Fruit fly (Drosophila melanogaster) whole organism, embryonic: ENCODE results near the gene CG14341.

Experiments
- ATbp ChIP-seq: fragments of 200-800 bp; sonication (Bioruptor generic); optimal IDR thresholded peaks from 2 replicates; lab custom pipeline; 2017; ENCODE audit warnings: missing biosample characterization, mild to moderate bottlenecking, missing genetic modification characterization, missing genetic modification reagents
- Aef1 ChIP-seq: fragments of 200-800 bp; sonication (Bioruptor generic); IDR thresholded peaks from 3 replicates; pipeline ENCODE4 v1.3.6; 2022; ENCODE audit warnings: missing biosample characterization, missing genetic modification characterization
- Antp ChIP-seq: fragments of 200-800 bp; sonication (Bioruptor generic); optimal IDR thresholded peaks from 3 replicates; lab custom pipeline; 2016; ENCODE audit warnings: missing biosample characterization, missing genetic modification characterization
- B-H2 ChIP-seq: fragments of 200-800 bp; sonication (Bioruptor generic); optimal IDR thresholded peaks from 2 replicates; lab custom pipeline; 2018; ENCODE audit warnings: missing biosample characterization, mild to moderate bottlenecking, missing genetic modification characterization
- Blimp-1 ChIP-seq: fragments of 200-800 bp; sonication (Bioruptor generic); optimal IDR thresholded peaks from 3 replicates; lab custom pipeline; 2018; ENCODE audit warnings: missing biosample characterization, missing genetic modification characterization, mild to moderate bottlenecking, moderate library complexity, missing genetic modification reagents
- CG10274 ChIP-seq: fragments of 200-800 bp; sonication (Bioruptor generic); optimal IDR thresholded peaks from 3 replicates; lab custom pipeline; 2017; ENCODE audit warnings: missing biosample characterization, mild to moderate bottlenecking, missing genetic modification characterization
- CG11085 ChIP-seq: fragments of 200-800 bp; sonication (Bioruptor generic); IDR thresholded peaks from 2 replicates; pipeline ENCODE4 v1.3.6; 2022; ENCODE audit warnings: missing biosample characterization, missing genetic modification characterization
- CG11504 ChIP-seq: fragments of 200-800 bp; sonication (Bioruptor generic); optimal IDR thresholded peaks from 3 replicates; lab custom pipeline; 2019; ENCODE audit warnings: missing biosample characterization, mild to moderate bottlenecking, missing genetic modification characterization, moderate library complexity
- CG14710 ChIP-seq: fragments of 200-800 bp; sonication (Bioruptor generic); optimal IDR thresholded peaks from 3 replicates; lab custom pipeline; 2019; ENCODE audit warnings: missing biosample characterization, mild to moderate bottlenecking, missing genetic modification characterization, moderate library complexity
- CG15601 ChIP-seq: fragments of 200-800 bp; sonication (Bioruptor generic); optimal IDR thresholded peaks from 3 replicates; lab custom pipeline; 2019; ENCODE audit warnings: missing biosample characterization, mild to moderate bottlenecking, missing genetic modification characterization, moderate library complexity
- CG16779 ChIP-seq: fragments of 200-800 bp; sonication (Bioruptor generic); IDR thresholded peaks from 2 replicates; pipeline ENCODE4 v1.3.6; 2022; ENCODE audit warnings: missing biosample characterization, missing genetic modification characterization
- CG17361 ChIP-seq: fragments of 200-800 bp; sonication (Bioruptor generic); IDR thresholded peaks from 3 replicates; pipeline ENCODE4 v1.3.6; 2022; ENCODE audit warnings: missing biosample characterization, missing genetic modification characterization
- CG17612 ChIP-seq: fragments of 200-800 bp; sonication (Bioruptor generic); IDR thresholded peaks from 2 replicates; pipeline ENCODE4 v1.3.6; 2022; ENCODE audit warnings: missing biosample characterization, missing genetic modification characterization
- CG17912 ChIP-seq: fragments of 200-800 bp; sonication (Bioruptor generic); optimal IDR thresholded peaks from 2 replicates; lab custom pipeline; 2018; ENCODE audit warnings: missing biosample characterization, mild to moderate bottlenecking, missing genetic modification characterization
- CG2202 ChIP-seq: fragments of 200-800 bp; sonication (Bioruptor generic); optimal IDR thresholded peaks from 2 replicates; lab custom pipeline; 2018; ENCODE audit warnings: missing biosample characterization, mild to moderate bottlenecking, missing genetic modification characterization
- CG3726 ChIP-seq: fragments of 200-800 bp; sonication (Bioruptor generic); IDR thresholded peaks from 3 replicates; pipeline ENCODE4, ENCODE4 v1.3.6; 2022; ENCODE audit warnings: missing biosample characterization, missing genetic modification characterization
- CG43689 ChIP-seq: fragments of 200-800 bp; sonication (Bioruptor generic); IDR thresholded peaks from 2 replicates; pipeline ENCODE4 v1.3.6; 2022; ENCODE audit warnings: missing biosample characterization, missing genetic modification characterization
- CG6254 ChIP-seq: fragments of 200-800 bp; sonication (Bioruptor generic); optimal IDR thresholded peaks from 3 replicates; lab custom pipeline; 2017; ENCODE audit warnings: mild to moderate bottlenecking, missing biosample characterization, missing genetic modification reagents, missing genetic modification characterization
- CG7987 ChIP-seq: fragments of 200-800 bp; sonication (Bioruptor generic); optimal IDR thresholded peaks from 2 replicates; lab custom pipeline; 2018; ENCODE audit warnings: missing biosample characterization, mild to moderate bottlenecking, missing genetic modification characterization, moderate library complexity
- CG8290 ChIP-seq, 3 experiments: fragments of 200-800 bp; sonication (Bioruptor generic); optimal IDR thresholded peaks; 2 replicates each; lab custom pipeline; 2016 to 2019; ENCODE audit warnings: missing biosample characterization in 3 of 3, missing genetic modification characterization in 3 of 3, mild to moderate bottlenecking in 2 of 3, moderate library complexity in 1 of 3
- Dfd ChIP-seq, 2 experiments: fragments of >200 bp; optimal IDR thresholded peaks; 2 replicates each; lab custom pipeline; 2017; ENCODE audit warnings: missing biosample characterization in 2 of 2, missing genetic modification characterization in 2 of 2
- E2f1 ChIP-seq: fragments of 200-800 bp; sonication (Bioruptor generic); IDR thresholded peaks from 2 replicates; pipeline ENCODE4 v1.3.6; 2022; ENCODE audit warnings: missing biosample characterization, missing genetic modification characterization
- Fer1 ChIP-seq: fragments of 200-800 bp; sonication (Bioruptor generic); optimal IDR thresholded peaks from 2 replicates; lab custom pipeline; 2017; ENCODE audit warnings: missing biosample characterization, mild to moderate bottlenecking, missing genetic modification characterization
- H2.0 ChIP-seq: fragments of 200-800 bp; sonication (Bioruptor generic); IDR thresholded peaks from 2 replicates; pipeline ENCODE4 v1.3.6; 2022; ENCODE audit warnings: missing biosample characterization, missing genetic modification characterization
- HmgZ ChIP-seq: fragments of 200-800 bp; sonication (Bioruptor generic); optimal IDR thresholded peaks from 2 replicates; lab custom pipeline; 2018; ENCODE audit warnings: missing biosample characterization, mild to moderate bottlenecking, missing genetic modification characterization
- Med ChIP-seq: fragments of 200-800 bp; sonication (Bioruptor generic); peaks from one replicate; lab custom pipeline; 2016; ENCODE audit warnings: missing biosample characterization, missing genetic modification characterization, mild to moderate bottlenecking, inconsistent platforms, moderate library complexity
- NK7.1 ChIP-seq: fragments of 200-800 bp; sonication (Bioruptor generic); optimal IDR thresholded peaks from 3 replicates; lab custom pipeline; 2016; ENCODE audit warnings: missing biosample characterization, missing genetic modification characterization
- Rx ChIP-seq: fragments of 200-800 bp; sonication (Bioruptor generic); IDR thresholded peaks from 2 replicates; pipeline ENCODE4 v1.3.6; 2022; ENCODE audit warnings: missing biosample characterization, missing genetic modification characterization
- Sox100B ChIP-seq: fragments of 200-800 bp; sonication (Bioruptor generic); optimal IDR thresholded peaks from 3 replicates; lab custom pipeline; 2018; ENCODE audit warnings: missing biosample characterization, mild to moderate bottlenecking, missing genetic modification characterization
- Sox102F ChIP-seq: fragments of 200-800 bp; sonication (Bioruptor generic); optimal IDR thresholded peaks from 2 replicates; lab custom pipeline; 2018; ENCODE audit warnings: missing biosample characterization, mild to moderate bottlenecking, missing genetic modification characterization, moderate library complexity
- Vsx1 ChIP-seq: fragments of 200-800 bp; sonication (Bioruptor generic); optimal IDR thresholded peaks from 2 replicates; lab custom pipeline; 2017; ENCODE audit warnings: missing biosample characterization, mild to moderate bottlenecking, missing genetic modification characterization, missing genetic modification reagents
- abd-A ChIP-seq: fragments of 200-800 bp; sonication (Bioruptor generic); optimal IDR thresholded peaks from 3 replicates; lab custom pipeline; 2019; ENCODE audit warnings: missing biosample characterization, mild to moderate bottlenecking, missing genetic modification characterization, moderate library complexity
- az2 ChIP-seq: fragments of 200-800 bp; sonication (Bioruptor generic); optimal IDR thresholded peaks from 3 replicates; lab custom pipeline; 2016; ENCODE audit warnings: missing biosample characterization, missing genetic modification characterization
- bab2 ChIP-seq: fragments of 200-800 bp; sonication (Bioruptor generic); optimal IDR thresholded peaks from 2 replicates; lab custom pipeline; 2016; ENCODE audit warnings: missing biosample characterization, missing genetic modification characterization
- bigmax ChIP-seq: fragments of 200-800 bp; sonication (Bioruptor generic); optimal IDR thresholded peaks from 2 replicates; lab custom pipeline; 2018; ENCODE audit warnings: missing biosample characterization, mild to moderate bottlenecking, missing genetic modification characterization
- bsh ChIP-seq, 2 experiments: fragments of 200-800 bp; sonication (Bioruptor generic); optimal IDR thresholded peaks; 2 replicates each; lab custom pipeline; 2017 to 2018; ENCODE audit warnings: mild to moderate bottlenecking in 2 of 2, missing biosample characterization in 2 of 2, missing genetic modification characterization in 2 of 2, moderate library complexity in 1 of 2
- btn ChIP-seq: fragments of 200-800 bp; sonication (Bioruptor generic); optimal IDR thresholded peaks from 2 replicates; lab custom pipeline; 2016; ENCODE audit warnings: missing biosample characterization, missing genetic modification characterization
- corto ChIP-seq: fragments of 200-800 bp; sonication (Bioruptor generic); optimal IDR thresholded peaks from 2 replicates; lab custom pipeline; 2016; ENCODE audit warnings: missing biosample characterization, mild to moderate bottlenecking, missing genetic modification characterization, moderate library complexity
- crp ChIP-seq, 2 experiments: fragments of 200-800 bp; sonication (Bioruptor generic); optimal IDR thresholded peaks; 2 replicates in 1 of 2; 3 replicates in 1 of 2; lab custom pipeline; 2017; ENCODE audit warnings: missing biosample characterization in 2 of 2, missing genetic modification characterization in 2 of 2, mild to moderate bottlenecking in 1 of 2, moderate library complexity in 1 of 2
- insv ChIP-seq, 2 experiments: fragments of 200-800 bp; sonication (Bioruptor generic); optimal IDR thresholded peaks; 3 replicates each; lab custom pipeline; 2016 to 2018; ENCODE audit warnings: missing biosample characterization in 2 of 2, missing genetic modification characterization in 2 of 2
- nau ChIP-seq: fragments of 200-800 bp; sonication (Bioruptor generic); optimal IDR thresholded peaks from 3 replicates; lab custom pipeline; 2017; ENCODE audit warnings: missing biosample characterization, mild to moderate bottlenecking, missing genetic modification characterization, missing genetic modification reagents
- sens ChIP-seq: fragments of 200-800 bp; sonication (Bioruptor generic); peaks from one replicate; lab custom pipeline; 2016; ENCODE audit warnings: missing biosample characterization, missing genetic modification characterization
- sima ChIP-seq: fragments of 200-800 bp; sonication (Bioruptor generic); optimal IDR thresholded peaks from 2 replicates; lab custom pipeline; 2016; ENCODE audit warnings: missing biosample characterization, missing genetic modification characterization
- slou ChIP-seq: fragments of 200-800 bp; sonication (Bioruptor generic); optimal IDR thresholded peaks from 3 replicates; lab custom pipeline; 2016; ENCODE audit warnings: missing biosample characterization, missing genetic modification characterization
- tll ChIP-seq, 2 experiments: fragments of 200-800 bp in 1 of 2; fragments of >200 bp in 1 of 2; sonication (Bioruptor generic) in 1 of 2; optimal IDR thresholded peaks; 2 replicates each; lab custom pipeline; 2017 to 2019; ENCODE audit warnings: missing biosample characterization in 2 of 2, missing genetic modification characterization in 2 of 2, mild to moderate bottlenecking in 1 of 2, moderate library complexity in 1 of 2
- unpg ChIP-seq: fragments of 200-800 bp; sonication (Bioruptor generic); optimal IDR thresholded peaks from 3 replicates; lab custom pipeline; 2018; ENCODE audit warnings: missing biosample characterization, mild to moderate bottlenecking, missing genetic modification characterization, moderate library complexity
- vfl ChIP-seq: fragments of 200-800 bp; sonication (Bioruptor generic); optimal IDR thresholded peaks from 2 replicates; lab custom pipeline; 2016; ENCODE audit warnings: missing biosample characterization, missing genetic modification characterization
- zfh1 ChIP-seq: fragments of 200-800 bp; sonication (Bioruptor generic); IDR thresholded peaks from 3 replicates; pipeline ENCODE4 v1.3.6; 2022; ENCODE audit warnings: missing biosample characterization, missing genetic modification characterization

CG14341 gene

dm6 chr2L:1121942-1122710, 44.2 kb upstream of the CG14341 start (continued):
- TF ChIP-seq CG11085 (GFP tag; lab: Robert Waterston, UW) = no peak
- TF ChIP-seq CG17361 = 0 out of 3 replicates have a peak, but pooled peaks have one; percentile 32
- no peak for TF ChIP-seq insv (GFP tag; optimal IDR thresholded peaks at IDR 0.05; lab: Kevin White, UChicago)
- TF ChIP-seq CG15601 (tag; lab: Kevin White, UChicago) = peak; percentile 21
- TF ChIP-seq Sox102F (GFP tag; lab: Kevin White, UChicago) = peak; percentile 22
- TF ChIP-seq CG8290 (GFP tag; optimal IDR thresholded peaks at IDR 0.05; lab: Kevin White, UChicago) = no peak
- peak in 1 of 2 experiments; percentile 2 for TF ChIP-seq CG8290 (tag; optimal IDR thresholded peaks at IDR 0.05; lab: Kevin White, UChicago)
- peak; percentile 11 for TF ChIP-seq CG14710 (tag; lab: Kevin White, UChicago)
- TF ChIP-seq CG7987 (GFP tag; lab: Kevin White, UChicago) = peak; percentile 38
- peak in 1 of 2 experiments; percentile 22 for TF ChIP-seq bsh (GFP tag; optimal IDR thresholded peaks at IDR 0.05; lab: Kevin White, UChicago)
- TF ChIP-seq Blimp-1 = peak; percentile 16
- 0 out of 2 replicates have a peak, but pooled peaks have one; percentile 4 for TF ChIP-seq CG17612 (GFP tag; lab: Robert Waterston, UW)
- TF ChIP-seq ATbp (GFP tag; lab: Kevin White, UChicago) = peak; percentile 42
- peak; percentile 63 for TF ChIP-seq Med (GFP tag; lab: Kevin White, UChicago)
- TF ChIP-seq NK7.1 = no peak
- TF ChIP-seq Rx (GFP tag; lab: Robert Waterston, UW) = no peak
- peak; percentile 5 for TF ChIP-seq unpg (GFP tag; lab: Kevin White, UChicago)
- TF ChIP-seq btn (GFP tag; lab: Kevin White, UChicago) = no peak
- TF ChIP-seq H2.0 (GFP tag; lab: Robert Waterston, UW) = no peak
- TF ChIP-seq CG6254 (GFP tag; lab: Kevin White, UChicago) = no peak
- TF ChIP-seq abd-A = peak; percentile 46
- TF ChIP-seq vfl (GFP tag; lab: Kevin White, UChicago) = no peak
- TF ChIP-seq sima (GFP tag; lab: Kevin White, UChicago) = no peak
- no peak for TF ChIP-seq CG2202
- no peak for TF ChIP-seq CG3726 (GFP tag; lab: Robert Waterston, UW)
- peak; percentile 81 for TF ChIP-seq CG10274 (GFP tag; lab: Kevin White, UChicago)
- TF ChIP-seq Dfd (GFP tag; optimal IDR thresholded peaks at IDR 0.05; lab: Kevin White, UChicago) = no peak
- no peak for TF ChIP-seq slou (GFP tag; lab: Kevin White, UChicago)
- TF ChIP-seq B-H2 (GFP tag; lab: Kevin White, UChicago) = no peak
- no peak for TF ChIP-seq Vsx1
- TF ChIP-seq Antp (GFP tag; lab: Kevin White, UChicago) = no peak
- TF ChIP-seq corto (GFP tag; lab: Kevin White, UChicago) = no peak
- no peak for TF ChIP-seq crp (GFP tag; optimal IDR thresholded peaks at IDR 0.05; lab: Kevin White, UChicago)
- peak; percentile 37 for TF ChIP-seq CG11504 (tag; lab: Kevin White, UChicago)
- peak; percentile 30 for TF ChIP-seq Sox100B (GFP tag; lab: Kevin White, UChicago)
- peak; percentile 8 for TF ChIP-seq nau (GFP tag; lab: Kevin White, UChicago)
- peak; percentile 13 for TF ChIP-seq HmgZ
- TF ChIP-seq CG17912 (GFP tag; lab: Kevin White, UChicago) = no peak
- TF ChIP-seq Aef1 (GFP tag; lab: Robert Waterston, UW) = no peak
- no peak for TF ChIP-seq E2f1 (GFP tag; lab: Robert Waterston, UW)
- TF ChIP-seq az2 (GFP tag; lab: Kevin White, UChicago) = no peak
- peak; percentile 68 for TF ChIP-seq sens
- TF ChIP-seq CG43689 (GFP tag; lab: Robert Waterston, UW) = no peak
- no peak for TF ChIP-seq bab2 (GFP tag; lab: Kevin White, UChicago)
- no peak for TF ChIP-seq Fer1 (GFP tag; lab: Kevin White, UChicago)
- no peak for TF ChIP-seq tll (GFP tag; optimal IDR thresholded peaks at IDR 0.05; lab: Kevin White, UChicago)
- TF ChIP-seq bigmax (GFP tag; lab: Kevin White, UChicago) = no peak
- no peak for TF ChIP-seq zfh1 (GFP tag; lab: Robert Waterston, UW)
- TF ChIP-seq CG16779 (GFP tag; lab: Robert Waterston, UW) = no peak
